Worm (Caenorhabditis elegans): ENCODE measurements around the gene F41H8.1.
"Not testable (repeated sequence)": the region's sequence is repeated elsewhere in the genome, so short reads cannot be mapped to it uniquely, and the experiment has no call there.

ce11 chrV:822922-823321 is 10.5 kb upstream of the F41H8.1 start, which contains the start of gene srx-31:
- not testable (repeated sequence) for TF ChIP-seq elt-3 (tag; optimal IDR thresholded peaks at IDR 0.05); zag-1 (tag; optimal IDR thresholded peaks at IDR 0.05); R02D3.7 (tag; optimal IDR thresholded peaks at IDR 0.05); ceh-82 (tag; optimal IDR thresholded peaks at IDR 0.05); ceh-16 (tag; optimal IDR thresholded peaks at IDR 0.05); lin-13 (GFP tag; optimal IDR thresholded peaks at IDR 0.05); fos-1 (tag; optimal IDR thresholded peaks at IDR 0.05); aly-2 (tag; optimal IDR thresholded peaks at IDR 0.05); skn-1 (tag; optimal IDR thresholded peaks at IDR 0.05); nhr-77 (tag; optimal IDR thresholded peaks at IDR 0.05); lin-39 (tag; optimal IDR thresholded peaks at IDR 0.05); ZK546.5 (tag; optimal IDR thresholded peaks at IDR 0.05); lsy-2 (tag; optimal IDR thresholded peaks at IDR 0.05)
